Fruit fly (Drosophila melanogaster) whole organism, embryonic: ENCODE measurements around the gene CG14022.

ENCODE experiments used
- Antp ChIP-seq: fragments of 200-800 bp; sonication (Bioruptor generic); optimal IDR thresholded peaks from 3 replicates; lab custom pipeline; 2016; ENCODE audit warnings: missing biosample characterization, missing genetic modification characterization
- Atf-2 ChIP-seq: fragments of 200-800 bp; sonication (Bioruptor generic); optimal IDR thresholded peaks from 2 replicates; lab custom pipeline; 2016; ENCODE audit warnings: missing biosample characterization, missing genetic modification characterization
- Atf3 ChIP-seq: fragments of 200-800 bp; sonication (Bioruptor generic); optimal IDR thresholded peaks from 3 replicates; lab custom pipeline; 2016; ENCODE audit warnings: missing biosample characterization, missing genetic modification characterization
- BEAF-32 ChIP-seq: fragments of 200-800 bp; sonication (Bioruptor generic); optimal IDR thresholded peaks from 3 replicates; lab custom pipeline; 2017; ENCODE audit warnings: missing biosample characterization, missing genetic modification characterization, mild to moderate bottlenecking, moderate library complexity, missing genetic modification reagents
- CG10321 ChIP-seq: fragments of 200-800 bp; sonication (Bioruptor generic); IDR thresholded peaks from 2 replicates; pipeline ENCODE4 v1.3.6; 2022; ENCODE audit warnings: missing biosample characterization, missing genetic modification characterization
- CG11247 ChIP-seq: fragments of 200-800 bp; sonication (Bioruptor generic); IDR thresholded peaks from 2 replicates; pipeline ENCODE4 v1.3.6; 2022; ENCODE audit warnings: missing biosample characterization, missing genetic modification characterization
- CG11456 ChIP-seq: fragments of 200-800 bp; sonication (Bioruptor generic); IDR thresholded peaks from 3 replicates; pipeline ENCODE4 v1.3.6; 2022; ENCODE audit warnings: missing biosample characterization, missing genetic modification characterization
- CG14441 ChIP-seq: fragments of 200-800 bp; sonication (Bioruptor generic); IDR thresholded peaks from 2 replicates; pipeline ENCODE4 v1.3.6; 2022; ENCODE audit warnings: missing biosample characterization, missing genetic modification characterization
- CG14860 ChIP-seq: fragments of 200-800 bp; sonication (Bioruptor generic); IDR thresholded peaks from 3 replicates; pipeline ENCODE4 v1.3.6; 2022; ENCODE audit warnings: missing biosample characterization, missing genetic modification characterization; ENCODE audit not compliant: partially characterized antibody
- CG14965 ChIP-seq: fragments of 200-800 bp; sonication (Bioruptor generic); optimal IDR thresholded peaks from 2 replicates; lab custom pipeline; 2016; ENCODE audit warnings: missing biosample characterization, missing genetic modification characterization, borderline replicate concordance
- CG1602 ChIP-seq: fragments of 200-800 bp; sonication (Bioruptor generic); optimal IDR thresholded peaks from 3 replicates; lab custom pipeline; 2016; ENCODE audit warnings: missing biosample characterization, missing genetic modification characterization
- CG16863 ChIP-seq: fragments of 200-800 bp; sonication (Bioruptor generic); optimal IDR thresholded peaks from 3 replicates; lab custom pipeline; 2016; ENCODE audit warnings: missing biosample characterization, missing genetic modification characterization
- CG18599 ChIP-seq: fragments of 200-800 bp; sonication (Bioruptor generic); optimal IDR thresholded peaks from 3 replicates; lab custom pipeline; 2017; ENCODE audit warnings: missing biosample characterization, missing genetic modification characterization, mild to moderate bottlenecking, moderate library complexity, missing genetic modification reagents
- CG2199 ChIP-seq: fragments of 200-800 bp; sonication (Bioruptor generic); IDR thresholded peaks from 3 replicates; pipeline ENCODE4 v1.3.6; 2022; ENCODE audit warnings: missing biosample characterization, missing genetic modification characterization
- CG31441 ChIP-seq: fragments of 200-800 bp; sonication (Bioruptor generic); IDR thresholded peaks from 2 replicates; pipeline ENCODE4 v1.3.6; 2022; ENCODE audit warnings: missing biosample characterization, missing genetic modification characterization
- CG3726 ChIP-seq: fragments of 200-800 bp; sonication (Bioruptor generic); IDR thresholded peaks from 3 replicates; pipeline ENCODE4, ENCODE4 v1.3.6; 2022; ENCODE audit warnings: missing biosample characterization, missing genetic modification characterization
- CG3847 ChIP-seq: fragments of 200-800 bp; sonication (Bioruptor generic); IDR thresholded peaks from 2 replicates; pipeline ENCODE4 v1.3.6; 2022; ENCODE audit warnings: missing biosample characterization, missing genetic modification characterization
- CG6765 ChIP-seq: fragments of 200-800 bp; sonication (Bioruptor generic); optimal IDR thresholded peaks from 3 replicates; lab custom pipeline; 2017; ENCODE audit warnings: missing biosample characterization, mild to moderate bottlenecking, missing genetic modification characterization
- CG6791 ChIP-seq: fragments of 200-800 bp; sonication (Bioruptor generic); IDR thresholded peaks from 3 replicates; pipeline ENCODE4 v1.3.6; 2022; ENCODE audit warnings: missing biosample characterization, missing genetic modification characterization; ENCODE audit not compliant: partially characterized antibody
- CG7372 ChIP-seq: fragments of 200-800 bp; sonication (Bioruptor generic); IDR thresholded peaks from 2 replicates; pipeline ENCODE4 v1.3.6; 2022; ENCODE audit warnings: missing biosample characterization, missing genetic modification characterization
- CG7556 ChIP-seq: fragments of 200-800 bp; sonication (Bioruptor generic); optimal IDR thresholded peaks from 2 replicates; lab custom pipeline; 2017; ENCODE audit warnings: missing biosample characterization, mild to moderate bottlenecking, missing genetic modification characterization
- CG7928 ChIP-seq: fragments of 200-800 bp; sonication (Bioruptor generic); optimal IDR thresholded peaks from 2 replicates; lab custom pipeline; 2017; ENCODE audit warnings: missing biosample characterization, mild to moderate bottlenecking, missing genetic modification characterization
- Fer2 ChIP-seq: fragments of 200-800 bp; sonication (Bioruptor generic); optimal IDR thresholded peaks from 2 replicates; lab custom pipeline; 2018; ENCODE audit warnings: missing biosample characterization, mild to moderate bottlenecking, missing genetic modification characterization, moderate library complexity
- HLH4C ChIP-seq: fragments of 200-800 bp; sonication (Bioruptor generic); IDR thresholded peaks from 3 replicates; pipeline ENCODE4 v1.3.6; 2022; ENCODE audit warnings: missing biosample characterization, missing genetic modification characterization; ENCODE audit not compliant: partially characterized antibody
- HLHmδ ChIP-seq: fragments of 200-800 bp; sonication (Bioruptor generic); optimal IDR thresholded peaks from 2 replicates; lab custom pipeline; 2018; ENCODE audit warnings: missing biosample characterization, mild to moderate bottlenecking, missing genetic modification characterization, moderate library complexity
- NFAT ChIP-seq: fragments of 200-800 bp; sonication (Bioruptor generic); IDR thresholded peaks from 2 replicates; pipeline ENCODE4 v1.3.6; 2022; ENCODE audit warnings: missing biosample characterization, missing genetic modification characterization
- Oaz ChIP-seq: fragments of 200-800 bp; sonication (Bioruptor generic); IDR thresholded peaks from 2 replicates; pipeline ENCODE4 v1.3.6; 2022; ENCODE audit warnings: missing biosample characterization, missing genetic modification characterization
- Sry-δ ChIP-seq: fragments of 200-800 bp; sonication (Bioruptor generic); optimal IDR thresholded peaks from 2 replicates; lab custom pipeline; 2016; ENCODE audit warnings: missing biosample characterization, missing genetic modification characterization
- Stat92E ChIP-seq, 3 experiments: fragments of >200 bp in 2 of 3; fragments of 200-800 bp in 1 of 3; sonication (Bioruptor generic) in 1 of 3; optimal IDR thresholded peaks; 2 replicates each; lab custom pipeline; 2017 to 2019; ENCODE audit warnings: missing biosample characterization in 3 of 3, missing genetic modification characterization in 3 of 3, mild to moderate bottlenecking in 1 of 3, moderate library complexity in 1 of 3
- amos ChIP-seq: fragments of 200-800 bp; sonication (Bioruptor generic); IDR thresholded peaks from 2 replicates; pipeline ENCODE4 v1.3.6; 2022; ENCODE audit warnings: missing biosample characterization, missing genetic modification characterization; ENCODE audit not compliant: partially characterized antibody
- ash1 ChIP-seq: fragments of 200-800 bp; sonication (Bioruptor generic); optimal IDR thresholded peaks from 2 replicates; lab custom pipeline; 2018; ENCODE audit warnings: missing biosample characterization, mild to moderate bottlenecking, missing genetic modification characterization
- chinmo ChIP-seq: fragments of 200-800 bp; sonication (Bioruptor generic); IDR thresholded peaks from 4 replicates; pipeline ENCODE4 v1.3.6; 2022; ENCODE audit warnings: missing biosample characterization, missing genetic modification characterization; ENCODE audit not compliant: partially characterized antibody
- crp ChIP-seq, 2 experiments: fragments of 200-800 bp; sonication (Bioruptor generic); optimal IDR thresholded peaks; 2 replicates in 1 of 2; 3 replicates in 1 of 2; lab custom pipeline; 2017; ENCODE audit warnings: missing biosample characterization in 2 of 2, missing genetic modification characterization in 2 of 2, mild to moderate bottlenecking in 1 of 2, moderate library complexity in 1 of 2
- cwo ChIP-seq: fragments of 200-800 bp; sonication (Bioruptor generic); optimal IDR thresholded peaks from 3 replicates; lab custom pipeline; 2017; ENCODE audit warnings: missing biosample characterization, missing genetic modification characterization, mild to moderate bottlenecking, moderate library complexity, missing genetic modification reagents
- dpn ChIP-seq, 2 experiments: fragments of 200-800 bp; sonication (Bioruptor generic); optimal IDR thresholded peaks; 3 replicates each; lab custom pipeline; 2016; ENCODE audit warnings: missing biosample characterization in 2 of 2, missing genetic modification characterization in 2 of 2
- ems ChIP-seq: fragments of 200-800 bp; sonication (Bioruptor generic); optimal IDR thresholded peaks from 3 replicates; lab custom pipeline; 2016; ENCODE audit warnings: missing biosample characterization, missing genetic modification characterization
- ewg ChIP-seq: fragments of 200-800 bp; sonication (Bioruptor generic); optimal IDR thresholded peaks from 3 replicates; lab custom pipeline; 2017; ENCODE audit warnings: mild to moderate bottlenecking, missing biosample characterization, missing genetic modification reagents, missing genetic modification characterization
- ken ChIP-seq: fragments of 200-800 bp; sonication (Bioruptor generic); IDR thresholded peaks from 3 replicates; pipeline ENCODE4 v1.3.6; 2022; ENCODE audit warnings: missing biosample characterization, missing genetic modification characterization
- nmo ChIP-seq: fragments of 200-800 bp; sonication (Bioruptor generic); optimal IDR thresholded peaks from 2 replicates; lab custom pipeline; 2018; ENCODE audit warnings: missing biosample characterization, mild to moderate bottlenecking, missing genetic modification characterization, moderate library complexity
- phol ChIP-seq: fragments of 200-800 bp; sonication (Bioruptor generic); optimal IDR thresholded peaks from 3 replicates; lab custom pipeline; 2018; ENCODE audit warnings: missing biosample characterization, mild to moderate bottlenecking, missing genetic modification characterization, moderate library complexity
- run ChIP-seq: fragments of 200-800 bp; sonication (Bioruptor generic); optimal IDR thresholded peaks from 3 replicates; lab custom pipeline; 2018; ENCODE audit warnings: missing biosample characterization, mild to moderate bottlenecking, missing genetic modification characterization
- sd ChIP-seq: fragments of 200-800 bp; sonication (Bioruptor generic); optimal IDR thresholded peaks from 3 replicates; lab custom pipeline; 2018; ENCODE audit warnings: missing biosample characterization, mild to moderate bottlenecking, missing genetic modification characterization, moderate library complexity
- sens ChIP-seq: fragments of 200-800 bp; sonication (Bioruptor generic); peaks from one replicate; lab custom pipeline; 2016; ENCODE audit warnings: missing biosample characterization, missing genetic modification characterization
- vfl ChIP-seq: fragments of 200-800 bp; sonication (Bioruptor generic); optimal IDR thresholded peaks from 2 replicates; lab custom pipeline; 2016; ENCODE audit warnings: missing biosample characterization, missing genetic modification characterization
- vnd ChIP-seq: fragments of 200-800 bp; sonication (Bioruptor generic); IDR thresholded peaks from 3 replicates; pipeline ENCODE4 v1.3.6; 2022; ENCODE audit warnings: missing biosample characterization, missing genetic modification characterization; ENCODE audit not compliant: partially characterized antibody
- vvl ChIP-seq: fragments of 200-800 bp; sonication (Bioruptor generic); IDR thresholded peaks from 2 replicates; pipeline ENCODE4 v1.3.6; 2022; ENCODE audit warnings: missing biosample characterization, missing genetic modification characterization

CG14022 gene

DNA sequence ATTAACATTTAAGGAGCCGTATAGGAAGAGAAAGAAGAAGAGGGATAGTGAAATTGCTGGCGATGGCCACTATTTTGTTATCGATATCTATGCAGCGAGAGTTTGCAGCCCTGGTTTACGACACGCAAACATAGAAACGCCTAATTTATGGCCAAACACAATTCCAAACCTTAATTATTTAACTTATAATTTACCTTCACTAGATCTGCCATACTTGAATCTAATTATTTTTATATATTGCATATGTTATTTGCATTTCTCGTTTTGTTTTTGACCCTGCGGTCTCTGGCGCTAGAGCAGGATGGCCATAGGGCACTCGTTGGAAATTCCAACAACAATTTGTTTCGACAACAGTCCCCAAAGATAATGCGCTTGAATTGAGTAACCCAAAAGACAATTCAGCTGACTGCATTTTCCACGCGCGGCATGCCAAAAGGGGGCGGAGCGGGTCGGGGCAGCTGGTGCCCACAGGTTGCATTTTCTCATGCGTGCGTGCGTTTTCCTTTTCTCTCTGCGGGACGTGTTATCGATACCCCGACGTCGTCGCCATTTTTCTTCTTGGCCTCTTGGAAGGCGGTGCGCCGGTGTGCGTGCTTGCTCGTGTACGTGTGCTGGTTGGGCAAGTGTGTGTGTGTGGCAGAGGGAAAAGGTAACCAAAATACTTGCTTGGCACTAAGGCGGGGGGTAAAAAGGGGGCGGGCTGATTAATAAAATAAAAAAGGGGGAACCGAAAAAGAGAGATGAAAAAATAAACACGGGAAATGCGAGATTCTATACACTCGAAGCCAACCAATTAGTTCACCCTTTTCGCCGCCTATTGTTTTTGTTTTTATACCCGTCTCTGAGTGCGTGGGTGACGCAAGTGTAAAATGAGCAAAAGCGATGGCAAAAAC lies 3.5 kb downstream of the CG14022 start (continued):
- TF ChIP-seq Atf-2 (GFP tag; lab: Kevin White, UChicago) (no peak), CG14965 (GFP tag; lab: Kevin White, UChicago) (no peak), ash1 (GFP tag; lab: Kevin White, UChicago) (no peak), cwo (GFP tag; lab: Kevin White, UChicago) (peak; percentile 43), sens (GFP tag; lab: Kevin White, UChicago) (peak; percentile 85), amos (peak; percentile 70), CG14860 (GFP tag; lab: Robert Waterston, UW) (peak; percentile 73), ems (GFP tag; lab: Kevin White, UChicago) (peak; percentile 10), HLH4C (GFP tag; lab: Robert Waterston, UW) (peak; percentile 64), CG1602 (GFP tag; lab: Kevin White, UChicago) (peak; percentile 1), crp (GFP tag; optimal IDR thresholded peaks at IDR 0.05; lab: Kevin White, UChicago) (peak in 1 of 2 experiments; percentile 39), CG11456 (GFP tag; lab: Robert Waterston, UW) (peak; percentile 78; the same call in 2 of the 3 replicates), Sry-δ (GFP tag; lab: Kevin White, UChicago) (peak; percentile 83), vvl (GFP tag; lab: Robert Waterston, UW) (peak; percentile 78), phol (tag; lab: Kevin White, UChicago) (peak; percentile 97), HLHmδ (GFP tag; lab: Kevin White, UChicago) (peak; percentile 10), NFAT (GFP tag; lab: Robert Waterston, UW) (peak; percentile 81), ewg (GFP tag; lab: Kevin White, UChicago) (no peak), vfl (GFP tag; lab: Kevin White, UChicago) (peak; percentile 40), CG3726 (GFP tag; lab: Robert Waterston, UW) (peak; percentile 53; the same call in 1 of the 3 replicates), chinmo (GFP tag; lab: Robert Waterston, UW) (peak; percentile 57; the same call in 1 of the 4 replicates), CG16863 (GFP tag; lab: Kevin White, UChicago) (peak; percentile 3), ken (GFP tag; lab: Robert Waterston, UW) (peak; percentile 71), CG6765 (peak; percentile 26), nmo (GFP tag; lab: Kevin White, UChicago) (peak; percentile 37), Stat92E (GFP tag; optimal IDR thresholded peaks at IDR 0.05; lab: Kevin White, UChicago) (peak in 1 of 3 experiments; percentile 86), CG10321 (peak; percentile 88), CG11247 (GFP tag; lab: Robert Waterston, UW) (0 out of 2 replicates have a peak, but pooled peaks have one; percentile 46), CG6791 (GFP tag; lab: Robert Waterston, UW) (peak; percentile 78), CG18599 (GFP tag; lab: Kevin White, UChicago) (peak; percentile 56), CG14441 (GFP tag; lab: Robert Waterston, UW) (peak; percentile 81), Atf3 (GFP tag; lab: Kevin White, UChicago) (peak; percentile 26), CG7928 (GFP tag; lab: Kevin White, UChicago) (peak; percentile 94), CG7372 (GFP tag; lab: Robert Waterston, UW) (0 out of 2 replicates have a peak, but pooled peaks have one; percentile 6), Antp (GFP tag; lab: Kevin White, UChicago) (peak; percentile 41), CG2199 (GFP tag; lab: Robert Waterston, UW) (0 out of 3 replicates have a peak, but pooled peaks have one; percentile 17), Oaz (GFP tag; lab: Robert Waterston, UW) (0 out of 2 replicates have a peak, but pooled peaks have one; percentile 28), run (tag; lab: Kevin White, UChicago) (no peak), CG31441 (GFP tag; lab: Robert Waterston, UW) (no peak), CG7556 (GFP tag; lab: Kevin White, UChicago) (peak; percentile 48), CG3847 (GFP tag; lab: Robert Waterston, UW) (peak; percentile 56), BEAF-32 (GFP tag; lab: Kevin White, UChicago) (peak; percentile 83), sd (tag; lab: Kevin White, UChicago) (peak; percentile 68), vnd (GFP tag; lab: Robert Waterston, UW) (peak; percentile 63; the same call in 2 of the 3 replicates), Fer2 (tag; lab: Kevin White, UChicago) (no peak), dpn (GFP tag; optimal IDR thresholded peaks at IDR 0.05; lab: Kevin White, UChicago) (peak; percentile 49 to 62)
